Worm (Caenorhabditis elegans): Measurements from ENCODE around the gene F46C3.2.
A peak's percentile ranks its signal among the peaks of the same experiment; 100 is the strongest.

F46C3.2 gene

DNA sequence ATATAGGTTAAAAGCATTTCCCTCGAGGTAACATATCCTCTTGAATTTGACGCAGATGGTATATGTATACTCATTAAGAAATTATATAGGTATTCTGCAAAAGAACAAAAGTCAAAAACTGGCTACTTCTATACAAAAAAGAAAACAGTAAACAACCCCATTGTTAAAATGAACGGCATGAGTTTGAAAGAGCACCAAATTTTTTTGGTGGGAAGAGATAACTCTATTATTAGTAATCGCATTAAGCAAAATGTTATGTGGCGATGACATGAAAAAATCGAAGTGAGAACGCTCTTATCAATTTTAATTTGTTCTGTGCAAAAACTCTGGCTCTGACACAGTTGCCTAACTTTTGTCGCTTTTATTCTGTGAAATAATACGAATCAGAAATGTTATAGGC lies at the start of gene F46C3.2:
Gene F46C3.2 (minus strand): TSS at position 101 of the 400 bp plus-strand sequence.
- TF ChIP-seq hlh-1 (tag; optimal IDR thresholded peaks at IDR 0.05) (no peak), ceh-43 (GFP tag; optimal IDR thresholded peaks at IDR 0.05) (no peak), pha-4 (tag; optimal IDR thresholded peaks at IDR 0.05) (no peak), ceh-39 (tag; optimal IDR thresholded peaks at IDR 0.05) (no peak), sem-2 (GFP tag; optimal IDR thresholded peaks at IDR 0.05) (no peak)

DNA sequence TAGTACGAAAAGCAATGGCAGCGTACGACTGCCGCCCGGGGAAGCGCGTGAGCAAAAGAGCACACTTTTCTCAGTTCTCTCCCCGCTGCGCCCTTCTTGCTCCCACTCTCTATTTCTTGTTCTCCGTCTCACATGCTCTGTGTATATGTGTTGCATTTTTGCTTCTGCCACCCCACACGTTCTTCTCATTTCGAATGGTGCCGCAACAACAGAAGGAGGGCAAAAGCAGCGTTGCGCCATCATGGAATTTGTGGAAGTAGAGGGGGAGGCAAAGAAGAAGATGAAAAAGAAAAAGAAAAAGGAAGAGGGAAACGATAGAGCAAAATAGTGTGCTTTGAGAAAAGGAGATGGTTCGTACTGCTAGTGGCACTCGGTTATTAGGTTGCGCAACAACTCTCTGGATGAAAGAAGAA lies 48.8 kb upstream of the F46C3.2 start:
- TF ChIP-seq nhr-237 (tag; optimal IDR thresholded peaks at IDR 0.05) (peak; percentile 23), bed-3 (GFP tag; optimal IDR thresholded peaks at IDR 0.05) (peak; percentile 21), unc-62 (GFP tag; optimal IDR thresholded peaks at IDR 0.05) (peak; percentile 24), ces-1 (GFP tag; optimal IDR thresholded peaks at IDR 0.05) (peak; percentile 76), ham-2 (GFP tag; optimal IDR thresholded peaks at IDR 0.05) (peak; percentile 5), mls-2 (tag; optimal IDR thresholded peaks at IDR 0.05) (peak; percentile 41), unc-120 (tag; optimal IDR thresholded peaks at IDR 0.05; ENCODE audit: poor library complexity, severe bottlenecking) (peak; percentile 90), lin-13 (tag; optimal IDR thresholded peaks at IDR 0.05) (no peak), sptf-1 (tag; optimal IDR thresholded peaks at IDR 0.05) (peak; percentile 8), M03D4.4 (tag; optimal IDR thresholded peaks at IDR 0.05) (no peak), snpc-4 (tag; optimal IDR thresholded peaks at IDR 0.05) (no peak), lsy-2 (tag; optimal IDR thresholded peaks at IDR 0.05) (no peak)

DNA sequence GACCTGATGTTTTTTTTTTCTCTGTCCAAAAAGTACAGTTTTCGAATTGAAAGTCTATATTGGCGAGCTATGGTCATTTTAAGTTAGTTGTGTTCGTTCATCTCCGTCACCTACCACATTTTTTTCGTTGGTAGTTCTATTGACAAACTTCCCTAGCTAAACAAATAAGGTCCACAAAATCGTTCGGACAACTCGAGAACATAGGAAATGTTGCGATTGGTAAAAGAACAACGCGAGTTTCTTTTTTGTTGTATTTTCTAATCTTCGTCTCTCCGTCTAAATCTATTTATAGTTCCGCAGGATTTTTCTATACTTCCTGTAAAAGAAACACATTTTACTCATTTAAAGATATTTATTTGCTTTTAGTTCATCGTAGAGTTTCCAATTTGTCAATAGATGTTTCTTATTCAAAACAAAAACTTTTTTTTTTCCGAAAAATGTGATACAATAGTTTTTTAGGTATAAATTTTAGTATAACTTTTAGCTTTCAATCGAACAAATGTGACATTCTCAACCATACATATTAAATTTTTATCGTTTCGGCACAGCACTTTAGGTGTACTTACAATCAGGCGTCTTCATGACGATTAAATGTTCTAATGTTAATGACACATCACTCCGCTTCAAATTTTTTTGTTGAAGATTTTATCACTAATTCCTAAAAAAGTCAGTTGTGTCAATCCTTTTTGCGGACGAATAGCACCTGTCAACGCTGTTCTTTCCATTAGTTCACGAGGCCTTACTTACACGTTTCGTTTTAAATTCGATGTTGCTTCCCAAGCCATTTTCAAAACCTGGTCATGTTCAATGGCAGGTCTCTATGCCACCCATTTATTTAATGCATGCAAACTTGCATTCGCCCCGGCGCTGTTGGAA lies 48.1 kb upstream of the F46C3.2 start:
- TF ChIP-seq cnd-1 (tag; optimal IDR thresholded peaks at IDR 0.05): no peak
- no peak for TF ChIP-seq sem-2 (GFP tag; optimal IDR thresholded peaks at IDR 0.05)
- TF ChIP-seq sptf-1 (tag; optimal IDR thresholded peaks at IDR 0.05): no peak
- no peak for TF ChIP-seq mep-1 (tag; optimal IDR thresholded peaks at IDR 0.05)
- no peak for TF ChIP-seq elt-3 (tag; optimal IDR thresholded peaks at IDR 0.05)
- no peak for TF ChIP-seq tbx-8 (GFP tag; optimal IDR thresholded peaks at IDR 0.05)
- TF ChIP-seq elt-1 (tag; optimal IDR thresholded peaks at IDR 0.05; ENCODE audit: borderline replicate concordance, insufficient read depth): no peak
- TF ChIP-seq drap-1 (GFP tag; optimal IDR thresholded peaks at IDR 0.05): no peak
- TF ChIP-seq mab-5 (tag; optimal IDR thresholded peaks at IDR 0.05): no peak
- no peak for TF ChIP-seq ceh-43 (GFP tag; optimal IDR thresholded peaks at IDR 0.05)
- no peak for TF ChIP-seq lsy-2 (tag; optimal IDR thresholded peaks at IDR 0.05)
- no peak for TF ChIP-seq nhr-76 (tag; optimal IDR thresholded peaks at IDR 0.05)
- TF ChIP-seq nhr-237 (tag; optimal IDR thresholded peaks at IDR 0.05): no peak
- no peak for TF ChIP-seq ceh-39 (tag; optimal IDR thresholded peaks at IDR 0.05)
- no peak for TF ChIP-seq unc-39 (tag; optimal IDR thresholded peaks at IDR 0.05)
- no peak for TF ChIP-seq M03D4.4 (tag; optimal IDR thresholded peaks at IDR 0.05)
- TF ChIP-seq ceh-83 (GFP tag; optimal IDR thresholded peaks at IDR 0.05): no peak
- no peak for TF ChIP-seq pha-4 (tag; optimal IDR thresholded peaks at IDR 0.05)

DNA sequence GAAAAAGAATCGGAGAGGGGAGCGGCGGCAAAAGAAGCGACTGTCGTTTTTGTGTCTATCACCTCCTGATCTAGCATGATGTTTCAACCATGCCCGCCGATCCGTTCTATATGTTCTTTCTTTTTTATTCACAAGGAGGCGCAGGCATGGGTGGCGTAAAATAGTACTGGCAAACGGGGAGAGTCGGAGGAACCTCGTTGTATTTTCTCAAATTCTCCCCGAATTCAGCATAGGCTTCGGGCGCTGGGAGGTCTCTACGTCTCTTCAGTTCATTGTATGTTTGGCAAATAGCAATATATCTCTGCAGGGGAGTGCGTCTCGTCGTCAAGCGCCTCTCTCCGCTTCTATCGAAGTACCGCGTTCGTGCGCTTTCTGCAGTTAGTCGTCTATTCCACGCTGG lies 46.6 kb upstream of the F46C3.2 start, which contains the start of gene lin-14:
Gene lin-14 (plus strand): TSS at position 346 of the 400 bp plus-strand sequence.
- no peak for TF ChIP-seq elt-1 (tag; optimal IDR thresholded peaks at IDR 0.05; ENCODE audit: borderline replicate concordance, insufficient read depth)
- peak; percentile 33 for TF ChIP-seq ces-1 (GFP tag; optimal IDR thresholded peaks at IDR 0.05)
- TF ChIP-seq nhr-237 (tag; optimal IDR thresholded peaks at IDR 0.05): no peak
- TF ChIP-seq unc-120 (tag; optimal IDR thresholded peaks at IDR 0.05; ENCODE audit: poor library complexity, severe bottlenecking): peak; percentile 94
- TF ChIP-seq nhr-12 (tag; optimal IDR thresholded peaks at IDR 0.05): no peak
- no peak for TF ChIP-seq flh-1 (GFP tag; optimal IDR thresholded peaks at IDR 0.05)
- no peak for TF ChIP-seq lin-32 (GFP tag; optimal IDR thresholded peaks at IDR 0.05)
- no peak for TF ChIP-seq sem-2 (GFP tag; optimal IDR thresholded peaks at IDR 0.05)
- TF ChIP-seq mep-1 (tag; optimal IDR thresholded peaks at IDR 0.05): peak; percentile 10
- TF ChIP-seq M03D4.4 (tag; optimal IDR thresholded peaks at IDR 0.05): no peak
- TF ChIP-seq zip-8 (tag; optimal IDR thresholded peaks at IDR 0.05): no peak
- TF ChIP-seq lsy-2 (tag; optimal IDR thresholded peaks at IDR 0.05): peak; percentile 5
- no peak for TF ChIP-seq cnd-1 (tag; optimal IDR thresholded peaks at IDR 0.05)
- TF ChIP-seq sptf-1 (tag; optimal IDR thresholded peaks at IDR 0.05): no peak
- no peak for TF ChIP-seq bed-3 (GFP tag; optimal IDR thresholded peaks at IDR 0.05)
- TF ChIP-seq elt-3 (tag; optimal IDR thresholded peaks at IDR 0.05): no peak
- no peak for TF ChIP-seq snpc-4 (tag; optimal IDR thresholded peaks at IDR 0.05)
- TF ChIP-seq nhr-76 (tag; optimal IDR thresholded peaks at IDR 0.05): no peak
- peak; percentile 8 for TF ChIP-seq pha-4 (tag; optimal IDR thresholded peaks at IDR 0.05)
- TF ChIP-seq mab-5 (tag; optimal IDR thresholded peaks at IDR 0.05): no peak
- no peak for TF ChIP-seq nhr-2 (tag; optimal IDR thresholded peaks at IDR 0.05)
- no peak for TF ChIP-seq ceh-39 (tag; optimal IDR thresholded peaks at IDR 0.05)
- peak; percentile 32 for TF ChIP-seq mls-2 (tag; optimal IDR thresholded peaks at IDR 0.05)
- no peak for TF ChIP-seq blmp-1 (tag; optimal IDR thresholded peaks at IDR 0.05)
- TF ChIP-seq drap-1 (GFP tag; optimal IDR thresholded peaks at IDR 0.05): peak; percentile 2
- TF ChIP-seq ceh-43 (GFP tag; optimal IDR thresholded peaks at IDR 0.05): no peak
- TF ChIP-seq unc-62 (GFP tag; optimal IDR thresholded peaks at IDR 0.05): peak; percentile 34
- TF ChIP-seq ham-2 (GFP tag; optimal IDR thresholded peaks at IDR 0.05): peak; percentile 69
- no peak for TF ChIP-seq ceh-83 (GFP tag; optimal IDR thresholded peaks at IDR 0.05)
- no peak for TF ChIP-seq lin-13 (tag; optimal IDR thresholded peaks at IDR 0.05)

All from whole organism, mixed stage, embryonic.